Worm (Caenorhabditis elegans): ENCODE results near the gene rhr-1.

ce11 chrV:5454955-5455354, 27.0 kb downstream of the rhr-1 start:
- no peak for TF ChIP-seq R02D3.7 (tag; optimal IDR thresholded peaks at IDR 0.05)
- no peak for TF ChIP-seq jun-1 (tag; optimal IDR thresholded peaks at IDR 0.05)
- TF ChIP-seq egl-27 (tag; optimal IDR thresholded peaks at IDR 0.05), result no peak
- TF ChIP-seq nhr-28 (tag; optimal IDR thresholded peaks at IDR 0.05), result no peak

Measured in whole organism, L4 larva.